Fruit fly (Drosophila melanogaster): Measurements from ENCODE around the gene ATP6AP2.

The ATP6AP2 gene

dm6 chr3R:9260421-9260973 lies at the start of gene ATP6AP2 (continued):
- no peak for TF ChIP-seq Atf-2 (GFP tag; optimal IDR thresholded peaks at IDR 0.05)
- TF ChIP-seq cg (GFP tag; optimal IDR thresholded peaks at IDR 0.05): no peak
- no peak for TF ChIP-seq trh (GFP tag; optimal IDR thresholded peaks at IDR 0.05)
- TF ChIP-seq slp2 (GFP tag; optimal IDR thresholded peaks at IDR 0.05): no peak
- TF ChIP-seq abd-A (tag; optimal IDR thresholded peaks at IDR 0.05): no peak
- TF ChIP-seq MTF-1 (GFP tag; optimal IDR thresholded peaks at IDR 0.05; ENCODE audit: borderline replicate concordance): no peak
- peak; percentile 79 for TF ChIP-seq vnd (GFP tag; IDR thresholded peaks at IDR 0.05; ENCODE audit: partially characterized antibody)
- no peak for TF ChIP-seq Poxn (GFP tag; IDR thresholded peaks at IDR 0.05)
- TF ChIP-seq az2 (GFP tag; optimal IDR thresholded peaks at IDR 0.05): peak; percentile 41
- peak; percentile 58 for TF ChIP-seq tin (GFP tag; optimal IDR thresholded peaks at IDR 0.05)
- TF ChIP-seq ham (GFP tag; IDR thresholded peaks at IDR 0.05): no peak
- no peak for TF ChIP-seq CG18619 (GFP tag; optimal IDR thresholded peaks at IDR 0.05)
- peak; percentile 43 for TF ChIP-seq CG9727 (GFP tag; optimal IDR thresholded peaks at IDR 0.05)
- peak; percentile 32; the same call in 1 of the 2 replicates for TF ChIP-seq Adf1 (GFP tag; IDR thresholded peaks at IDR 0.05)
- peak; percentile 71 for TF ChIP-seq inv (GFP tag; IDR thresholded peaks at IDR 0.05; ENCODE audit: partially characterized antibody)
- TF ChIP-seq NFAT (GFP tag; IDR thresholded peaks at IDR 0.05): peak; percentile 70; the same call in 1 of the 2 replicates
- peak; percentile 52 for TF ChIP-seq Hr3 (GFP tag; optimal IDR thresholded peaks at IDR 0.05)
- TF ChIP-seq Bgb (GFP tag; IDR thresholded peaks at IDR 0.05; ENCODE audit: partially characterized antibody): peak; percentile 86
- peak; percentile 78 for TF ChIP-seq CG7963 (GFP tag; IDR thresholded peaks at IDR 0.05; ENCODE audit: partially characterized antibody)
- TF ChIP-seq CG31365 (tag; optimal IDR thresholded peaks at IDR 0.05): no peak
- TF ChIP-seq Max (GFP tag; optimal IDR thresholded peaks at IDR 0.05): peak; percentile 47
- peak in 1 of 2 experiments; percentile 46 for TF ChIP-seq insv (GFP tag; optimal IDR thresholded peaks at IDR 0.05)
- TF ChIP-seq knrl (GFP tag; IDR thresholded peaks at IDR 0.05; ENCODE audit: partially characterized antibody): peak; percentile 79
- no peak for TF ChIP-seq CG6175 (GFP tag; IDR thresholded peaks at IDR 0.05)
- peak; percentile 43; the same call in 1 of the 2 replicates for TF ChIP-seq cas (GFP tag; IDR thresholded peaks at IDR 0.05)
- TF ChIP-seq CG17912 (GFP tag; optimal IDR thresholded peaks at IDR 0.05): peak; percentile 74
- TF ChIP-seq pnt (GFP tag; optimal IDR thresholded peaks at IDR 0.05): no peak
- no peak for TF ChIP-seq seq (GFP tag; IDR thresholded peaks at IDR 0.05)
- TF ChIP-seq CG10654 (GFP tag; optimal IDR thresholded peaks at IDR 0.05): peak; percentile 13
- 0 out of 3 replicates have a peak, but pooled peaks have one; percentile 7 for TF ChIP-seq CG7357 (GFP tag; IDR thresholded peaks at IDR 0.05)
- no peak for TF ChIP-seq Neu2 (GFP tag; optimal IDR thresholded peaks at IDR 0.05; ENCODE audit: borderline replicate concordance)
- TF ChIP-seq Camta (GFP tag; optimal IDR thresholded peaks at IDR 0.05): no peak
- peak; percentile 2 for TF ChIP-seq CG1233 (GFP tag; optimal IDR thresholded peaks at IDR 0.05)
- no peak for TF ChIP-seq CG18262 (tag; optimal IDR thresholded peaks at IDR 0.05)
- TF ChIP-seq CG9797 (GFP tag; optimal IDR thresholded peaks at IDR 0.05): peak; percentile 24
- peak; percentile 51 for TF ChIP-seq CG2129 (GFP tag; IDR thresholded peaks at IDR 0.05; ENCODE audit: partially characterized antibody)
- TF ChIP-seq HLH4C (GFP tag; IDR thresholded peaks at IDR 0.05; ENCODE audit: partially characterized antibody): peak; percentile 79
- peak; percentile 95 for TF ChIP-seq stwl (tag; optimal IDR thresholded peaks at IDR 0.05)
- no peak for TF ChIP-seq CG15269 (tag; optimal IDR thresholded peaks at IDR 0.05)
- TF ChIP-seq kni (GFP tag; optimal IDR thresholded peaks at IDR 0.05): peak; percentile 14
- TF ChIP-seq exex (tag; optimal IDR thresholded peaks at IDR 0.05): peak; percentile 25
- no peak for TF ChIP-seq CG6813 (GFP tag; optimal IDR thresholded peaks at IDR 0.05)
- TF ChIP-seq slbo (GFP tag; IDR thresholded peaks at IDR 0.05): peak; percentile 74
- TF ChIP-seq eyg (GFP tag; optimal IDR thresholded peaks at IDR 0.05): no peak
- TF ChIP-seq cad (GFP tag; optimal IDR thresholded peaks at IDR 0.05): no peak
- TF ChIP-seq trem (tag; optimal IDR thresholded peaks at IDR 0.05): peak; percentile 69
- TF ChIP-seq CG10321 (GFP tag; IDR thresholded peaks at IDR 0.05): no peak
- peak; percentile 79 for TF ChIP-seq Scr (GFP tag; IDR thresholded peaks at IDR 0.05; ENCODE audit: partially characterized antibody)
- TF ChIP-seq Rfx (GFP tag; IDR thresholded peaks at IDR 0.05): peak; percentile 84
